Worm (Caenorhabditis elegans) whole organism, L2 larva: Measurements from ENCODE around the gene sftb-6.
A peak's percentile ranks its signal among the peaks of the same experiment; 100 is the strongest.

Experiments used
- R02D3.7 ChIP-seq: fragments of 150-350 bp; optimal IDR thresholded peaks from 2 replicates; lab custom pipeline; 2014; ENCODE audit warnings: missing biosample characterization, missing genetic modification characterization
- ZK546.5 ChIP-seq: sonication (generic microtip); optimal IDR thresholded peaks from 2 replicates; lab custom pipeline; 2017; ENCODE audit warnings: missing biosample characterization, missing genetic modification characterization
- alr-1 ChIP-seq: fragments of 150-350 bp; optimal IDR thresholded peaks from 2 replicates; lab custom pipeline; 2014; ENCODE audit warnings: missing biosample characterization, missing genetic modification characterization
- ama-1 ChIP-seq: fragments of 150-350 bp; optimal IDR thresholded peaks from 2 replicates; lab custom pipeline; 2018; ENCODE audit warnings: inconsistent platforms
- ceh-82 ChIP-seq: fragments of 150-350 bp; optimal IDR thresholded peaks from 2 replicates; lab custom pipeline; 2014; ENCODE audit warnings: missing biosample characterization, missing genetic modification characterization
- crh-2 ChIP-seq: sonication (generic microtip); optimal IDR thresholded peaks from 2 replicates; lab custom pipeline; 2017; ENCODE audit warnings: missing biosample characterization, missing genetic modification characterization
- dmd-4 ChIP-seq: sonication (generic microtip); optimal IDR thresholded peaks from 2 replicates; lab custom pipeline; 2017; ENCODE audit warnings: missing biosample characterization, missing genetic modification characterization
- egl-27 ChIP-seq: sonication (generic microtip); optimal IDR thresholded peaks from 3 replicates; lab custom pipeline; 2017; ENCODE audit warnings: missing biosample characterization, missing genetic modification reagents, missing genetic modification characterization
- elt-1 ChIP-seq: fragments of 150-350 bp; optimal IDR thresholded peaks from 2 replicates; lab custom pipeline; 2014; ENCODE audit warnings: missing biosample characterization, missing genetic modification characterization
- elt-3 ChIP-seq: sonication (generic microtip); optimal IDR thresholded peaks from 2 replicates; lab custom pipeline; 2017; ENCODE audit warnings: missing biosample characterization, missing genetic modification characterization
- fos-1 ChIP-seq: fragments of 150-350 bp; optimal IDR thresholded peaks from 2 replicates; lab custom pipeline; 2014; ENCODE audit warnings: missing biosample characterization, missing genetic modification characterization
- gmeb-1 ChIP-seq: fragments of 150-350 bp; optimal IDR thresholded peaks from 2 replicates; lab custom pipeline; 2014; ENCODE audit warnings: missing biosample characterization, missing genetic modification characterization
- lin-11 ChIP-seq: fragments of 150-350 bp; sonication (generic microtip); optimal IDR thresholded peaks from 2 replicates; lab custom pipeline; 2014; ENCODE audit warnings: missing biosample characterization, missing genetic modification characterization, inconsistent platforms, mixed read lengths
- lin-39 ChIP-seq: fragments of 150-350 bp; optimal IDR thresholded peaks from 2 replicates; lab custom pipeline; 2014; ENCODE audit warnings: missing biosample characterization, missing genetic modification reagents, missing genetic modification characterization
- lsy-2 ChIP-seq, 2 experiments: fragments of 150-350 bp in 1 of 2; sonication (generic microtip) in 1 of 2; optimal IDR thresholded peaks; 2 replicates each; lab custom pipeline; 2014 to 2017; ENCODE audit warnings: missing biosample characterization in 2 of 2, missing genetic modification characterization in 2 of 2
- mab-5 ChIP-seq: fragments of 150-350 bp; optimal IDR thresholded peaks from 2 replicates; lab custom pipeline; 2014; ENCODE audit warnings: missing biosample characterization, missing genetic modification characterization
- mbf-1 ChIP-seq: sonication (generic microtip); optimal IDR thresholded peaks from 2 replicates; lab custom pipeline; 2017; ENCODE audit warnings: missing biosample characterization, missing genetic modification characterization
- nhr-10 ChIP-seq: sonication (generic microtip); optimal IDR thresholded peaks from 2 replicates; lab custom pipeline; 2017; ENCODE audit warnings: missing biosample characterization, missing genetic modification characterization
- nhr-11 ChIP-seq: fragments of 150-350 bp; optimal IDR thresholded peaks from 2 replicates; lab custom pipeline; 2014; ENCODE audit warnings: missing biosample characterization, missing genetic modification characterization
- nhr-12 ChIP-seq: fragments of 150-350 bp; optimal IDR thresholded peaks from 2 replicates; lab custom pipeline; 2014; ENCODE audit warnings: missing biosample characterization, missing genetic modification characterization
- nhr-129 ChIP-seq: fragments of 150-350 bp; optimal IDR thresholded peaks from 2 replicates; lab custom pipeline; 2014; ENCODE audit warnings: missing biosample characterization, missing genetic modification characterization
- nhr-23 ChIP-seq: fragments of 150-350 bp; optimal IDR thresholded peaks from 2 replicates; lab custom pipeline; 2014; ENCODE audit warnings: missing biosample characterization, missing genetic modification reagents, missing genetic modification characterization
- nhr-25 ChIP-seq: fragments of 150-350 bp; sonication (generic microtip); optimal IDR thresholded peaks from 3 replicates; lab custom pipeline; 2014; ENCODE audit warnings: missing biosample characterization, missing genetic modification characterization
- peb-1 ChIP-seq: fragments of 150-350 bp; optimal IDR thresholded peaks from 2 replicates; lab custom pipeline; 2014; ENCODE audit warnings: missing biosample characterization, missing genetic modification characterization
- sem-4 ChIP-seq: fragments of 150-350 bp; optimal IDR thresholded peaks from 2 replicates; lab custom pipeline; 2014; ENCODE audit warnings: missing biosample characterization, missing genetic modification reagents, missing genetic modification characterization
- skn-1 ChIP-seq: sonication (generic microtip); optimal IDR thresholded peaks from 2 replicates; lab custom pipeline; 2017; ENCODE audit warnings: missing biosample characterization, missing genetic modification characterization
- sma-3 ChIP-seq: sonication (generic microtip); optimal IDR thresholded peaks from 2 replicates; lab custom pipeline; 2016; ENCODE audit warnings: missing genetic modification reagents, missing genetic modification characterization, missing compliant biosample characterization
- sma-9 ChIP-seq, 2 experiments: fragments of 150-350 bp in 1 of 2; sonication (generic microtip) in 1 of 2; optimal IDR thresholded peaks; 2 replicates each; lab custom pipeline; 2014 to 2016; ENCODE audit warnings: missing genetic modification characterization in 2 of 2, mild to moderate bottlenecking in 1 of 2, missing biosample characterization in 1 of 2, missing compliant biosample characterization in 1 of 2, missing genetic modification reagents in 1 of 2, moderate library complexity in 1 of 2
- snpc-4 ChIP-seq: fragments of 150-350 bp; optimal IDR thresholded peaks from 2 replicates; lab custom pipeline; 2014; ENCODE audit warnings: missing biosample characterization, missing genetic modification characterization
- unc-39 ChIP-seq: fragments of 150-350 bp; optimal IDR thresholded peaks from 2 replicates; lab custom pipeline; 2014; ENCODE audit warnings: missing biosample characterization, missing genetic modification characterization
- unc-62 ChIP-seq: fragments of 150-350 bp; optimal IDR thresholded peaks from 2 replicates; lab custom pipeline; 2014; ENCODE audit warnings: missing biosample characterization, missing genetic modification reagents, missing genetic modification characterization
- zag-1 ChIP-seq: fragments of 150-350 bp; optimal IDR thresholded peaks from 2 replicates; lab custom pipeline; 2014; ENCODE audit warnings: missing biosample characterization, missing genetic modification characterization
- ztf-1 ChIP-seq: fragments of 200-800 bp; sonication (Bioruptor generic); conservative IDR thresholded peaks from 2 replicates; pipeline ENCODE4 v1.3.6; 2022; ENCODE audit warnings: missing genetic modification characterization, missing compliant biosample characterization
- ztf-4 ChIP-seq: fragments of 150-350 bp; optimal IDR thresholded peaks from 2 replicates; lab custom pipeline; 2014; ENCODE audit warnings: missing biosample characterization, missing genetic modification characterization

The sftb-6 gene

DNA sequence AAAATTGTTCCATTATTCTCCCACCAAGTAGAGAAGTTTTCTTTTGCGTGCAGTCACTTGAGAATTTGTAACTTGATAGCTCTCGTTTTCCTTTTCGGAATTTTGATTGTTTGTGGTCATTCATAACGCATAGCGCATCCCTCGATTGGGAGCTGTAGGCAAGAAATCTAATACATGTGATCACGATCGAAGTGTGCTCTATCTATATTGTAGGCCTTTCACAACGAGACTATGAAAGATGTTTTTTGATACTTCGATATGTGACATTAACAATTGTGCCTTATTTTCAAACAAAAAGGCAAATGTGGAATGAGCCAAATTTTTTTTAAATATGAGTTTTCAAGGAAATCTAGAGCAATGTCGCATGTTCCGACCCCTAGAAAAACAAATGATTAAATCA lies 22.4 kb upstream of the sftb-6 start:
- TF ChIP-seq ZK546.5 (tag; lab: Kevin White, UChicago): no peak
- no peak for TF ChIP-seq elt-1 (tag; lab: Kevin White, UChicago)

- TF ChIP-seq gmeb-1 (tag; lab: Kevin White, UChicago) (no peak), fos-1 (tag; lab: Kevin White, UChicago) (peak; percentile 66)
Observed at ce11 chrII:76662-77061, 21.5 kb upstream of the sftb-6 start.

- TF ChIP-seq mbf-1 (tag; lab: Kevin White, UChicago): no peak
- TF ChIP-seq ztf-1 (GFP tag; lab: Robert Waterston, UW): no peak
- TF ChIP-seq crh-2 (tag; lab: Kevin White, UChicago): no peak
- no peak for TF ChIP-seq zag-1 (tag; lab: Kevin White, UChicago)
- no peak for TF ChIP-seq nhr-23 (tag; lab: Kevin White, UChicago)
- TF ChIP-seq egl-27 (tag; lab: Kevin White, UChicago): no peak
- no peak for TF ChIP-seq nhr-12 (tag; lab: Kevin White, UChicago)
- TF ChIP-seq peb-1 (tag; lab: Kevin White, UChicago): no peak
- TF ChIP-seq nhr-129 (tag; lab: Kevin White, UChicago): no peak
Observed at ce11 chrII:79166-79565, 19.0 kb upstream of the sftb-6 start, which contains the start of gene C23H3.9. C23H3.9 (minus strand) TSS chrII:79266.

DNA sequence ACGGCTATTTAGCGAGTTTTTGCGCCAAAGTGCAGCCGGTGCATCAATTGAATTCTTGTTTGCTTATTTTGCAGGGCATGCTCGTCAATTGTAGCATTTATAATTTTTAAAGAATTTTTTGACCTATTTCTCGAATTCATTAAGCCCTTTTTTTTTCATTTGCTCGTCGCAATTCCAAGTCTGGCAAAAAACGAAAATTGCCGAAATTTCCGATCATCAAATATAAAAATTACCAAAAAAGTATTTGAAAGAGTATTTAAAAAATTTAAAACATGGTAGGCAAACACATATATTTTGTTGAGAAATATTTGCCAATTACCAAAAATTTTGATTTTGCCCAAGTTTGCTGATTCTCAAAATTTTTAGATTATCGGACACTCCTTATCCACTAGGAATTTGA lies 14.1 kb upstream of the sftb-6 start, which contains the start of gene C50D2.6:
Gene C50D2.6 (plus strand): TSS at position 301 of the 400 bp plus-strand sequence.
- no peak for TF ChIP-seq ama-1
- TF ChIP-seq mbf-1 (tag; lab: Kevin White, UChicago): no peak
- no peak for TF ChIP-seq gmeb-1 (tag; lab: Kevin White, UChicago)
- no peak for TF ChIP-seq skn-1 (tag; lab: Kevin White, UChicago)
- no peak for TF ChIP-seq dmd-4 (tag; lab: Kevin White, UChicago)
- no peak for TF ChIP-seq sma-9 (GFP tag; optimal IDR thresholded peaks at IDR 0.05; lab: Kevin White, UChicago)
- TF ChIP-seq sma-9 (tag; optimal IDR thresholded peaks at IDR 0.05; lab: Kevin White, UChicago): no peak
- TF ChIP-seq crh-2 (tag; lab: Kevin White, UChicago): no peak
- no peak for TF ChIP-seq lsy-2 (tag; optimal IDR thresholded peaks at IDR 0.05; lab: Kevin White, UChicago)
- no peak for TF ChIP-seq nhr-11 (tag; lab: Kevin White, UChicago)
- no peak for TF ChIP-seq unc-62 (GFP tag; lab: Kevin White, UChicago)
- no peak for TF ChIP-seq nhr-12 (tag; lab: Kevin White, UChicago)
- no peak for TF ChIP-seq sem-4 (tag; lab: Kevin White, UChicago)
- no peak for TF ChIP-seq snpc-4
- TF ChIP-seq zag-1 (tag; lab: Kevin White, UChicago): no peak
- TF ChIP-seq nhr-23 (tag; lab: Kevin White, UChicago): no peak
- no peak for TF ChIP-seq egl-27 (tag; lab: Kevin White, UChicago)
- TF ChIP-seq unc-39 (tag; lab: Kevin White, UChicago): no peak
- TF ChIP-seq nhr-25 (tag; lab: Kevin White, UChicago): no peak
- TF ChIP-seq, all 48 proteins: peak for 0

- TF ChIP-seq nhr-11 (tag; lab: Kevin White, UChicago): no peak
- TF ChIP-seq nhr-25 (tag; lab: Kevin White, UChicago): no peak
- TF ChIP-seq sma-3 (GFP tag; lab: Kevin White, UChicago): no peak
- TF ChIP-seq ztf-4: no peak
- TF ChIP-seq nhr-12 (tag; lab: Kevin White, UChicago): no peak
- no peak for TF ChIP-seq elt-1 (tag; lab: Kevin White, UChicago)
Observed at ce11 chrII:86794-87193, 11.4 kb upstream of the sftb-6 start.

DNA sequence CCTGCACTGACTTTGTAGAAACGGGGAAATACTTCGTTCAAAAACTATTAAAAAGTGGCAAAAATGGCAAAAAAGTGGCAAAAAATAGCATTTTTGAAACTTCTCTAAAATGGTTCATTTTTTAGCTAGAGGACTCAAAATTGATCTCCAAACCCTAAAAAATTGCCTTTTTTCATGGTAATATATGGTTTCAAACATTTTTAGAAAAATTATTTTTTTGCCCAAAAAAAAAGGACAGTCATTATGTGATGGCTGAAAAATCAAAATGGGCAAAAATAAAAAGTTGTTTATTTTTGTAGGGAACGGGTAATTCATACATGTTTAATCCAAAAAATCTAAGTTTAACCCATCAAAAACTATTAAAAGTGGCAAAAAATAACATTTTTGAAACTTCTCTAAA lies 10.3 kb upstream of the sftb-6 start:
- TF ChIP-seq sem-4 (tag; lab: Kevin White, UChicago) (no peak), nhr-129 (tag; lab: Kevin White, UChicago) (no peak), nhr-11 (tag; lab: Kevin White, UChicago) (no peak), R02D3.7 (no peak), lin-39 (tag; lab: Kevin White, UChicago) (no peak), ceh-82 (tag; lab: Kevin White, UChicago) (no peak), nhr-23 (tag; lab: Kevin White, UChicago) (no peak), mab-5 (tag; lab: Kevin White, UChicago) (no peak), alr-1 (no peak), mbf-1 (tag; lab: Kevin White, UChicago) (no peak), peb-1 (tag; lab: Kevin White, UChicago) (no peak), zag-1 (tag; lab: Kevin White, UChicago) (no peak), elt-3 (tag; lab: Kevin White, UChicago) (no peak), lin-11 (tag; lab: Kevin White, UChicago) (no peak), crh-2 (tag; lab: Kevin White, UChicago) (no peak), snpc-4 (no peak), nhr-10 (tag; lab: Kevin White, UChicago) (no peak)
